Worm (Caenorhabditis elegans) whole organism, midembryonic: Measurements from ENCODE around the gene sdz-7.

Experiments
- T22C8.4 ChIP-seq: fragments of 200-800 bp; sonication (Bioruptor generic); IDR thresholded peaks from 2 replicates; pipeline ENCODE4 v1.3.6; 2022; ENCODE audit warnings: missing genetic modification characterization, missing compliant biosample characterization
- flt-1 ChIP-seq: fragments of 200-800 bp; sonication (Bioruptor generic); IDR thresholded peaks from 2 replicates; pipeline ENCODE4 v1.3.6; 2022; ENCODE audit warnings: missing genetic modification characterization, missing compliant biosample characterization
- klf-2 ChIP-seq: fragments of 200-800 bp; sonication (Bioruptor generic); conservative IDR thresholded peaks from 2 replicates; pipeline ENCODE4 v1.3.6; 2022; ENCODE audit warnings: missing genetic modification reagents, missing genetic modification characterization, missing compliant biosample characterization
- med-1 ChIP-seq: sonication (generic microtip); optimal IDR thresholded peaks from 2 replicates; lab custom pipeline; 2017; ENCODE audit warnings: missing genetic modification characterization, mild to moderate bottlenecking, missing compliant biosample characterization, antibody characterized with exemption, missing genetic modification reagents; ENCODE audit not compliant: insufficient read depth
- ref-1 ChIP-seq: fragments of 200-800 bp; sonication (Bioruptor generic); conservative IDR thresholded peaks from 2 replicates; pipeline ENCODE4 v1.3.6; 2022; ENCODE audit warnings: missing genetic modification reagents, missing genetic modification characterization, missing compliant biosample characterization

ce11 chrII:3869601-3870000, 8.2 kb downstream of the sdz-7 start, which contains the start of gene oac-10:
- TF ChIP-seq flt-1 (GFP tag; lab: Robert Waterston, UW) (no peak), med-1 (no peak), T22C8.4 (no peak), klf-2 (GFP tag; lab: Robert Waterston, UW) (no peak), ref-1 (GFP tag; lab: Robert Waterston, UW) (no peak)
